Fruit fly (Drosophila melanogaster): ENCODE results near the gene ND-42.

ND-42 gene

DNA sequence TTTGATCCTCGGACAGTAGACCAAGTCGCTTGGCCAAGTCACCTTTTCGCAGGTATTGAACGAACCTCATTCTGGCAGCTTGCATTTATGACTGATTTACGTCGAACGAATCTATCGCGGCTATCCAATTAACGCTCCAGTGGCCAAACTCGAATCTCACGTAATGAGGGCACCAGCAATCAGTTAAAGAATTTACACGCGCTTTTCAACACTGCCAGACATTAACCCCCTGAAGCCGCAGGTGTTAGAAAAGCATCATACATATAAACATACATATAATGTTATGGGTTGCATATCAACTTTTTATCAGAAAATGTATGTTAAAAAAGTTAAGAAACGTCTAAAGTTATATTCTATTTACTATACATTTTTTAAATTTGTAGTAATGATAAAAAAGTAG is 2.2 kb upstream of the ND-42 start, which contains the start of gene CG6028 (continued):
- TF ChIP-seq sqz (GFP tag; optimal IDR thresholded peaks at IDR 0.05) (no peak), Mes4 (GFP tag; optimal IDR thresholded peaks at IDR 0.05) (no peak), gce (GFP tag; IDR thresholded peaks at IDR 0.05) (no peak), CG9932 (GFP tag; IDR thresholded peaks at IDR 0.05) (peak; percentile 44; the same call in 1 of the 2 replicates), Xrp1 (GFP tag; IDR thresholded peaks at IDR 0.05) (peak; percentile 46), Adf1 (GFP tag; IDR thresholded peaks at IDR 0.05) (no peak), pnt (GFP tag; optimal IDR thresholded peaks at IDR 0.05) (no peak), al (GFP tag; IDR thresholded peaks at IDR 0.05) (no peak), ab (GFP tag; optimal IDR thresholded peaks at IDR 0.05) (no peak), CG13775 (GFP tag; optimal IDR thresholded peaks at IDR 0.05) (no peak), lola (GFP tag; optimal IDR thresholded peaks at IDR 0.05) (no peak), Hr78 (GFP tag; optimal IDR thresholded peaks at IDR 0.05) (no peak), Asciz (GFP tag; optimal IDR thresholded peaks at IDR 0.05) (no peak), hth (optimal IDR thresholded peaks at IDR 0.05) (no peak), CG18011 (GFP tag; optimal IDR thresholded peaks at IDR 0.05) (no peak), PHDP (tag; optimal IDR thresholded peaks at IDR 0.05) (peak; percentile 12), bowl (GFP tag; IDR thresholded peaks at IDR 0.05) (no peak), rib (GFP tag; IDR thresholded peaks at IDR 0.05) (no peak), sens (GFP tag) (peak; percentile 78), Drgx (GFP tag; IDR thresholded peaks at IDR 0.05) (peak; percentile 33; the same call in 1 of the 2 replicates), CG2712 (tag; optimal IDR thresholded peaks at IDR 0.05) (peak; percentile 37), CG34224 (GFP tag; IDR thresholded peaks at IDR 0.05; ENCODE audit: partially characterized antibody) (no peak), BEAF-32 (GFP tag; optimal IDR thresholded peaks at IDR 0.05) (peak; percentile 21), Scr (GFP tag; IDR thresholded peaks at IDR 0.05; ENCODE audit: partially characterized antibody) (no peak; the same call in 1 of the 2 replicates), wor (GFP tag; IDR thresholded peaks at IDR 0.05) (no peak), CG8924 (tag; optimal IDR thresholded peaks at IDR 0.05) (no peak), CG1792 (GFP tag; optimal IDR thresholded peaks at IDR 0.05) (no peak), Ssrp (tag; optimal IDR thresholded peaks at IDR 0.05) (no peak), CG12744 (GFP tag; optimal IDR thresholded peaks at IDR 0.05) (no peak), CG17612 (GFP tag; IDR thresholded peaks at IDR 0.05) (no peak), schlank (tag; optimal IDR thresholded peaks at IDR 0.05) (no peak), CG17186 (GFP tag; optimal IDR thresholded peaks at IDR 0.05) (no peak), prd (optimal IDR thresholded peaks at IDR 0.05) (no peak), prd (GFP tag; IDR thresholded peaks at IDR 0.05) (no peak), Ets97D (GFP tag; optimal IDR thresholded peaks at IDR 0.05) (no peak), CG2678 (tag; optimal IDR thresholded peaks at IDR 0.05) (peak; percentile 19), yki (optimal IDR thresholded peaks at IDR 0.05) (no peak), Side (GFP tag; optimal IDR thresholded peaks at IDR 0.05) (peak; percentile 10), Atf6 (GFP tag; IDR thresholded peaks at IDR 0.05) (peak; percentile 35; the same call in 1 of the 2 replicates), MTF-1 (GFP tag; optimal IDR thresholded peaks at IDR 0.05; ENCODE audit: borderline replicate concordance) (no peak), zfh1 (GFP tag; IDR thresholded peaks at IDR 0.05) (no peak; the same call in 2 of the 3 replicates), CG14710 (tag; optimal IDR thresholded peaks at IDR 0.05) (peak; percentile 9), ase (GFP tag; IDR thresholded peaks at IDR 0.05) (0 out of 3 replicates have a peak, but pooled peaks have one; percentile 11), CG17361 (GFP tag; IDR thresholded peaks at IDR 0.05) (0 out of 3 replicates have a peak, but pooled peaks have one; percentile 35), Taf1 (GFP tag; IDR thresholded peaks at IDR 0.05) (no peak), Bteb2 (GFP tag; optimal IDR thresholded peaks at IDR 0.05) (no peak), Blimp-1 (GFP tag; optimal IDR thresholded peaks at IDR 0.05) (no peak), CG2129 (GFP tag; IDR thresholded peaks at IDR 0.05; ENCODE audit: partially characterized antibody) (no peak), inv (GFP tag; IDR thresholded peaks at IDR 0.05; ENCODE audit: partially characterized antibody) (no peak), usp (GFP tag; optimal IDR thresholded peaks at IDR 0.05) (no peak), B-H1 (GFP tag; IDR thresholded peaks at IDR 0.05) (no peak), CG33213 (GFP tag; optimal IDR thresholded peaks at IDR 0.05) (no peak)

All from whole organism, embryonic.